Fruit fly (Drosophila melanogaster): ENCODE measurements around the gene CG4907.

The CG4907 gene

DNA sequence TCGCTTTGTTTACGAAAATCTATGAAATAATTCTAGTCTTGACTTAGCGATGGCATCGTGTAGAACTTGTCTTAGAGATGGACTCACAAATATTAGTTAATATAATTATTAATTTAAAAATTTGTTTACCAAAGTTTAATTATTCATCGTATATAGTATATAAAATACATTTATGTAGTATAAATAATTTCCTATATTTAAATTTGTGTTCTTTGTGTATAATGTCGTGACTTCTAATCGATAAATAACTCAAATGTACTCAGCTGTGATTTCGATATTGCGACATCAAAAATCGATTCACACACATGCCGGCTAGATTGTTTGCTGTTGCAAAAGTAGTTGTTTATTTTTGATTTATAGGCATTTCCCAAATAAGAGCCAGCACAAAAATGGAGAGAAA, 20.3 kb downstream of the CG4907 start, which contains the start of the genes wfs1 and Nup133 (continued):
- TF ChIP-seq CG12659 (GFP tag; optimal IDR thresholded peaks at IDR 0.05) (peak; percentile 82), zf30C (GFP tag; optimal IDR thresholded peaks at IDR 0.05) (no peak), CG10209 (GFP tag; optimal IDR thresholded peaks at IDR 0.05) (peak; percentile 73), NC2β (GFP tag; optimal IDR thresholded peaks at IDR 0.05) (no peak), CG6689 (GFP tag; IDR thresholded peaks at IDR 0.05) (peak; percentile 69), zen2 (GFP tag; IDR thresholded peaks at IDR 0.05; ENCODE audit: partially characterized antibody) (peak; percentile 58; the same call in 1 of the 3 replicates), CG32772 (GFP tag; IDR thresholded peaks at IDR 0.05) (peak; percentile 53; the same call in 1 of the 2 replicates), onecut (GFP tag; IDR thresholded peaks at IDR 0.05) (peak; percentile 66; the same call in 1 of the 2 replicates), HLH54F (GFP tag; optimal IDR thresholded peaks at IDR 0.05) (no peak), sna (GFP tag; IDR thresholded peaks at IDR 0.05; ENCODE audit: partially characterized antibody) (peak; percentile 97), CG15514 (GFP tag; optimal IDR thresholded peaks at IDR 0.05) (peak; percentile 60), CG11456 (GFP tag; IDR thresholded peaks at IDR 0.05) (peak; percentile 50; the same call in 1 of the 3 replicates), ab (GFP tag; optimal IDR thresholded peaks at IDR 0.05) (no peak), B-H2 (GFP tag; optimal IDR thresholded peaks at IDR 0.05) (peak; percentile 77), CG9215 (GFP tag; IDR thresholded peaks at IDR 0.05) (peak; percentile 64), dm (GFP tag; optimal IDR thresholded peaks at IDR 0.05) (no peak), grau (tag; optimal IDR thresholded peaks at IDR 0.05) (peak; percentile 88), CG10959 (GFP tag; IDR thresholded peaks at IDR 0.05) (0 out of 2 replicates have a peak, but pooled peaks have one; percentile 37), dmrt11E (tag; optimal IDR thresholded peaks at IDR 0.05) (peak; percentile 87), kah (GFP tag; optimal IDR thresholded peaks at IDR 0.05) (peak; percentile 30), crp (GFP tag; optimal IDR thresholded peaks at IDR 0.05) (peak in 1 of 2 experiments; percentile 52), CG8089 (GFP tag; optimal IDR thresholded peaks at IDR 0.05) (no peak), gfzf (GFP tag; optimal IDR thresholded peaks at IDR 0.05) (no peak), CG34224 (GFP tag; IDR thresholded peaks at IDR 0.05; ENCODE audit: partially characterized antibody) (peak; percentile 91), chinmo (GFP tag; IDR thresholded peaks at IDR 0.05; ENCODE audit: partially characterized antibody) (0 out of 4 replicates have a peak, but pooled peaks have one; percentile 69), CG17385 (GFP tag; optimal IDR thresholded peaks at IDR 0.05) (no peak), Fer3 (tag; optimal IDR thresholded peaks at IDR 0.05) (peak; percentile 81), CG17328 (GFP tag; IDR thresholded peaks at IDR 0.05) (peak; percentile 48; the same call in 1 of the 2 replicates), CG10366 (GFP tag; IDR thresholded peaks at IDR 0.05) (peak; percentile 61), BEAF-32 (GFP tag; optimal IDR thresholded peaks at IDR 0.05) (peak; percentile 81), bowl (GFP tag; IDR thresholded peaks at IDR 0.05) (no peak), z (GFP tag; IDR thresholded peaks at IDR 0.05) (no peak), CG14050 (GFP tag; IDR thresholded peaks at IDR 0.05) (peak; percentile 46; the same call in 1 of the 3 replicates), cato (GFP tag; optimal IDR thresholded peaks at IDR 0.05; ENCODE audit: borderline replicate concordance) (peak; percentile 39), Pdp1 (GFP tag; optimal IDR thresholded peaks at IDR 0.05) (no peak), Nf-YA (GFP tag; IDR thresholded peaks at IDR 0.05) (peak; percentile 40; the same call in 1 of the 2 replicates), ci (GFP tag; IDR thresholded peaks at IDR 0.05) (0 out of 3 replicates have a peak, but pooled peaks have one; percentile 16), CG13775 (GFP tag; optimal IDR thresholded peaks at IDR 0.05) (peak; percentile 84), al (GFP tag; IDR thresholded peaks at IDR 0.05) (peak; percentile 59; the same call in 1 of the 2 replicates), vvl (GFP tag; IDR thresholded peaks at IDR 0.05) (peak; percentile 73), lola (GFP tag; optimal IDR thresholded peaks at IDR 0.05) (peak in 1 of 3 experiments; percentile 87), insv (GFP tag; optimal IDR thresholded peaks at IDR 0.05) (peak in 1 of 2 experiments; percentile 14), Scr (GFP tag; IDR thresholded peaks at IDR 0.05; ENCODE audit: partially characterized antibody) (peak; percentile 93), CG15011 (GFP tag; optimal IDR thresholded peaks at IDR 0.05) (peak; percentile 17), exex (tag; optimal IDR thresholded peaks at IDR 0.05) (peak; percentile 39), psq (GFP tag; optimal IDR thresholded peaks at IDR 0.05) (peak; percentile 19), Antp (GFP tag; optimal IDR thresholded peaks at IDR 0.05) (no peak), Dip3 (GFP tag; optimal IDR thresholded peaks at IDR 0.05) (no peak), Blimp-1 (GFP tag; optimal IDR thresholded peaks at IDR 0.05) (no peak)

Data from whole organism, embryonic.